Worm (Caenorhabditis elegans) whole organism, early embryonic: Measurements from ENCODE around the gene catp-3.

Experiments used
- F13C5.2 ChIP-seq: sonication (generic microtip); optimal IDR thresholded peaks from 2 replicates; lab custom pipeline; 2017; ENCODE audit warnings: mild to moderate bottlenecking, missing genetic modification characterization, inconsistent platforms, missing compliant biosample characterization
- ama-1 ChIP-seq: fragments of 150-350 bp; optimal IDR thresholded peaks from 2 replicates; lab custom pipeline; 2014
- hnd-1 ChIP-seq: sonication (generic microtip); optimal IDR thresholded peaks from 2 replicates; lab custom pipeline; 2016; ENCODE audit warnings: missing genetic modification characterization, missing compliant biosample characterization

DNA sequence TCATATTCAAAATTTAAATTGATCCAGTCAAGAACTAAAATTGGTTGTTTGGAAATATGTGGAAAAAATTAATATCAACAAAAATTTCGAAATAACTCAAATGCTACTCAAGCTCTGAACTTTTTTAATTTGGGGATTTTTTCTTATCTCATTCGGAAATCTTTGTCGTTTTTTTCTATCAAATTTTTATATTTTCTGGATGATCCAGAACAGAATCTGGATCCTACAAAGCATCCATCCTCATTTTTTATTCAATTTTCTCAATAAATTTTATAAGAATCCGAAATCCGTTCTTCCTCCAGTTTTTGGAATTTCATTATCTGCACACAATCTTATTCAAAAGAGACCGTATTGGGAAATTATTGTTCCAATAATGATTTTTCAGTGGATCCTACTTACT, 45.1 kb downstream of the catp-3 start, which contains the start of gene D1014.6:
- TF ChIP-seq ama-1 (lab: Kevin White, UChicago) (no peak), F13C5.2 (no peak), hnd-1 (no peak)
